Worm (Caenorhabditis elegans) whole organism, midembryonic: ENCODE data around the gene dmsr-13.

ENCODE experiments used
- T22C8.4 ChIP-seq: fragments of 200-800 bp; sonication (Bioruptor generic); IDR thresholded peaks from 2 replicates; pipeline ENCODE4 v1.3.6; 2022; ENCODE audit warnings: missing genetic modification characterization, missing compliant biosample characterization
- cog-1 ChIP-seq: sonication (generic microtip); optimal IDR thresholded peaks from 2 replicates; lab custom pipeline; 2016; ENCODE audit warnings: missing genetic modification characterization, missing compliant biosample characterization
- flt-1 ChIP-seq: fragments of 200-800 bp; sonication (Bioruptor generic); IDR thresholded peaks from 2 replicates; pipeline ENCODE4 v1.3.6; 2022; ENCODE audit warnings: missing genetic modification characterization, missing compliant biosample characterization
- klf-2 ChIP-seq: fragments of 200-800 bp; sonication (Bioruptor generic); conservative IDR thresholded peaks from 2 replicates; pipeline ENCODE4 v1.3.6; 2022; ENCODE audit warnings: missing genetic modification reagents, missing genetic modification characterization, missing compliant biosample characterization
- med-1 ChIP-seq: sonication (generic microtip); optimal IDR thresholded peaks from 2 replicates; lab custom pipeline; 2017; ENCODE audit warnings: missing genetic modification characterization, mild to moderate bottlenecking, missing compliant biosample characterization, antibody characterized with exemption, missing genetic modification reagents; ENCODE audit not compliant: insufficient read depth
- ref-1 ChIP-seq: fragments of 200-800 bp; sonication (Bioruptor generic); conservative IDR thresholded peaks from 2 replicates; pipeline ENCODE4 v1.3.6; 2022; ENCODE audit warnings: missing genetic modification reagents, missing genetic modification characterization, missing compliant biosample characterization
- tab-1 ChIP-seq: fragments of 200-800 bp; sonication (Bioruptor generic); IDR thresholded peaks from 2 replicates; pipeline ENCODE4 v1.3.6; 2022; ENCODE audit warnings: missing genetic modification characterization, missing compliant biosample characterization
- ztf-23 ChIP-seq: fragments of 200-800 bp; sonication (Bioruptor generic); IDR thresholded peaks from 2 replicates; pipeline ENCODE4 v1.3.6; 2022; ENCODE audit warnings: missing genetic modification reagents, missing genetic modification characterization, missing compliant biosample characterization
- ztf-29 ChIP-seq: fragments of 200-800 bp; sonication (Bioruptor generic); IDR thresholded peaks from 2 replicates; pipeline ENCODE4 v1.3.6; 2022; ENCODE audit warnings: missing genetic modification reagents, missing genetic modification characterization, missing compliant biosample characterization

Gene dmsr-13

ce11 chrV:6808962-6809361 is 10.8 kb downstream of the dmsr-13 start, which contains the start of gene dmsr-16:
Gene dmsr-16 (minus strand): TSS chrV:6809062.
- TF ChIP-seq flt-1 = no peak
- TF ChIP-seq cog-1 (tag; lab: Kevin White, UChicago) = no peak
- no peak for TF ChIP-seq klf-2
- TF ChIP-seq ref-1 (GFP tag; lab: Robert Waterston, UW) = no peak
- TF ChIP-seq T22C8.4 (GFP tag; lab: Robert Waterston, UW) = no peak
- TF ChIP-seq ztf-23 (GFP tag; lab: Robert Waterston, UW) = no peak
- TF ChIP-seq med-1 (GFP tag; lab: Kevin White, UChicago) = no peak
- no peak for TF ChIP-seq ztf-29
- no peak for TF ChIP-seq tab-1 (GFP tag; lab: Robert Waterston, UW)

DNA sequence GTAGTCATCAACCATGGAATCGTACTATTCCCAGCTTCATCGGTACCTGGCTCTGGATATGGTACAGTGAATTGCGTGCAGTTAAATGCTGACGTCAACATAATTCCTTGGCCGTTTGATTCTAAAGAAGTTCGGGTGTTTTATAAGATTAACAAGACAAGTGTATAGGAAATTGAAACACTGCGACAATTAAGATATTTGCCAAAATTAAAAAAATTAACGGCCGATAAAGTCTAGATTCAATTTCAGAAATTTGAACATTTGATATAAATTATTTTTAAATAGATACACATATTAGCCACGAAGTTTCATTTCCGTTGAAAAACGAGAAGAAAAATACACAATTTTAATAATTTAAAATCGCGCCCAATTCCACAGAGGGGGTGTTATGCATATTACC is 13.4 kb downstream of the dmsr-13 start, which contains the start of gene dmsr-12:
Gene dmsr-12 (minus strand): TSS at position 101 of the 400 bp plus-strand sequence.
- no peak for TF ChIP-seq ztf-23 (GFP tag; lab: Robert Waterston, UW)
- no peak for TF ChIP-seq flt-1
- no peak for TF ChIP-seq cog-1 (tag; lab: Kevin White, UChicago)
- TF ChIP-seq med-1 (GFP tag; lab: Kevin White, UChicago) = no peak
- TF ChIP-seq klf-2 = no peak
- TF ChIP-seq ztf-29 = no peak
- TF ChIP-seq tab-1 (GFP tag; lab: Robert Waterston, UW) = no peak
- no peak for TF ChIP-seq T22C8.4 (GFP tag; lab: Robert Waterston, UW)
- no peak for TF ChIP-seq ref-1 (GFP tag; lab: Robert Waterston, UW)

- TF ChIP-seq tab-1 (GFP tag; lab: Robert Waterston, UW) (no peak), klf-2 (no peak), ztf-29 (no peak), T22C8.4 (GFP tag; lab: Robert Waterston, UW) (no peak), cog-1 (tag; lab: Kevin White, UChicago) (no peak), flt-1 (no peak), ztf-23 (GFP tag; lab: Robert Waterston, UW) (no peak), ref-1 (GFP tag; lab: Robert Waterston, UW) (no peak), med-1 (GFP tag; lab: Kevin White, UChicago) (no peak)
Observed at ce11 chrV:6803992-6804391, 15.7 kb downstream of the dmsr-13 start, which contains the start of gene dmsr-11. Gene dmsr-11 (minus strand): TSS chrV:6804092.

DNA sequence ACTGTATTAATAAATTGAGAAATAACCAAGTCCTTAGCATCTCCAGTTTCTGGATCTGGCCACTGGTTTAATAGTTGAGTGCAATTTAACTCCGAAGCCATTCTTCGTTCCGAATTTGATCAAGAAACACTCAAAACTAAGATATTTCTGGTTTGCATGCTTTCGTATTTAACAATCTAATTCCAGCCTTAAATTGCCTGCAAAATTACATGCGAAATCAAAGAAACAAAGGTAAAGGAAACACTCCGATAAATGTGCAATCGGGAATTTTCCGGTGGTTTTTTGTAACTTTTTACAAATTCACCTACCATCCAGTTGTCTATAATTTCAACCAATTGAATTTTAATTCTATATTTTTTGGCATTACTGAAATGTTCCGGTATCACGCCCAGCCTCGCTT is 17.9 kb downstream of the dmsr-13 start, which contains the start of gene dmsr-10:
Gene dmsr-10 (minus strand): TSS at position 101 of the 400 bp plus-strand sequence.
- TF ChIP-seq ztf-29 (no peak), tab-1 (GFP tag; lab: Robert Waterston, UW) (no peak), T22C8.4 (GFP tag; lab: Robert Waterston, UW) (no peak), cog-1 (tag; lab: Kevin White, UChicago) (no peak), ztf-23 (GFP tag; lab: Robert Waterston, UW) (no peak), med-1 (GFP tag; lab: Kevin White, UChicago) (no peak), klf-2 (no peak), ref-1 (GFP tag; lab: Robert Waterston, UW) (no peak), flt-1 (no peak)

- TF ChIP-seq ztf-23 (GFP tag; lab: Robert Waterston, UW) = no peak
- TF ChIP-seq tab-1 (GFP tag; lab: Robert Waterston, UW) = no peak
- TF ChIP-seq flt-1 = no peak
- no peak for TF ChIP-seq ref-1 (GFP tag; lab: Robert Waterston, UW)
- no peak for TF ChIP-seq T22C8.4 (GFP tag; lab: Robert Waterston, UW)
- no peak for TF ChIP-seq cog-1 (tag; lab: Kevin White, UChicago)
- no peak for TF ChIP-seq ztf-29
Observed at ce11 chrV:6799564-6799963, 20.1 kb downstream of the dmsr-13 start, which contains the start of gene dmsr-9. Gene dmsr-9 (minus strand): TSS chrV:6799664.

DNA sequence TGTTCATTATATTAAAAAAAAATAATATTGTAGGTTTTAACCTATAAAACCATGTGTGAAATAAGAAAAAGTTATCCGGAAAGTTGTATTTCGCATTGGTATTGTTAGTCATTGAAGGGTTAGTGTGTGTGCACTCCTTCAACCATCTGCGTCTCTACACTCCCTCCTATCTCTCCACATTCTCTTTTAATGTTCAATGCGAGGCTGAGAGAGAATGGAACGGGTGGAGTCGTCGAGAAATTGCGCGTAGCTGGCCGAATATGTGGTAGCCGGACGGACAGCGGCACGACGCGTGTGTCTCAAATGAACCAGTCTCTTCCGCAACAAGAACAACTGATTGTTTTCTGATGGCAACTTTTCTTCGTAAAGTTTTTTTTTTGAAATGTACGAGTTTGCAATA is 22.8 kb downstream of the dmsr-13 start:
- TF ChIP-seq med-1 (GFP tag; lab: Kevin White, UChicago) (no peak), cog-1 (tag; lab: Kevin White, UChicago) (peak; percentile 65)

DNA sequence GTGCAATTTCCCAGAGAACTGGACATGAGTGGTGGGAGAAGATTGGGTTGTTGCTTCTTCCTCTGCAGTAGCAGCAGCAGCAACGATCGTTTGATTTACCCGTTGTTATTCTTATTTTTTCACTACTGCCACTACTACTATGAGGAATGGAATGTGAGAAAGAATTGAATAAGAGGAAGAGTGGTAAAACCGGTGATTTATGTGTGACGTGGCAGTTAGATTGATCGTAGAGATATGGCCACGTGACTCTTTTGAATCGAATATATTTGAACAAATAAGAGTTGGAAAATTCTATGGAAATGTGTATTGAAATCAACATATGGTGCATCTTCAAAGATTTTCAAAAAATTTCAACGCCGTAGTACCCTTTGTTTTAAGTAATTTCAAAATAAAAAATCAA is 23.4 kb downstream of the dmsr-13 start:
- TF ChIP-seq T22C8.4 (GFP tag; lab: Robert Waterston, UW) = no peak
- TF ChIP-seq klf-2 = no peak
- TF ChIP-seq cog-1 (tag; lab: Kevin White, UChicago) = no peak
- TF ChIP-seq med-1 (GFP tag; lab: Kevin White, UChicago) = no peak
- TF ChIP-seq ztf-23 (GFP tag; lab: Robert Waterston, UW) = no peak
- no peak for TF ChIP-seq ref-1 (GFP tag; lab: Robert Waterston, UW)
- no peak for TF ChIP-seq flt-1
- TF ChIP-seq ztf-29 = no peak
- TF ChIP-seq tab-1 (GFP tag; lab: Robert Waterston, UW) = no peak

ce11 chrV:6793744-6794239 is 25.9 kb downstream of the dmsr-13 start, which contains the start of gene ZC404.1:
Gene ZC404.1 (plus strand): TSS chrV:6794189.
- no peak for TF ChIP-seq tab-1 (GFP tag; lab: Robert Waterston, UW)

DNA sequence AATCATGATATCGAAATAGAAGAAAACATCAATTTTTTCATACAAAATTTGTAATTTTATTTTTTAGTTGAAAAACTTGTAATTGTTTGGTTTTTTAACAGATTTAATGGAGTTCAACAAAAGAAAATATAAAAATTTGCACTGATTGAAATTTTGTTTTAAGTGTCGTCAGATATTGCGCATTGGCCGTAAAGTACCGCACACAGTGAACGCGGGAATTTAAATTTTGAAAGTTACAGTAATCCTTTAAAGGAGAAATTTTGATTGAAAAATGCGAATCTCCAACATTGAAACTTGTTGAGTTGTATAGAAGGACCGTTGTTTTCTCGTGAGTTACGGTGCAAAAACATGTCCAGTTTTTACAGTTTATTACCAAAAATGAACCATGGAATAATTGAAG is 26.7 kb downstream of the dmsr-13 start:
- no peak for TF ChIP-seq T22C8.4 (GFP tag; lab: Robert Waterston, UW)
- no peak for TF ChIP-seq klf-2
- TF ChIP-seq ztf-29 = no peak
- no peak for TF ChIP-seq med-1 (GFP tag; lab: Kevin White, UChicago)
- TF ChIP-seq tab-1 (GFP tag; lab: Robert Waterston, UW) = no peak
- no peak for TF ChIP-seq ztf-23 (GFP tag; lab: Robert Waterston, UW)
- no peak for TF ChIP-seq ref-1 (GFP tag; lab: Robert Waterston, UW)
- TF ChIP-seq cog-1 (tag; lab: Kevin White, UChicago) = no peak
- no peak for TF ChIP-seq flt-1

DNA sequence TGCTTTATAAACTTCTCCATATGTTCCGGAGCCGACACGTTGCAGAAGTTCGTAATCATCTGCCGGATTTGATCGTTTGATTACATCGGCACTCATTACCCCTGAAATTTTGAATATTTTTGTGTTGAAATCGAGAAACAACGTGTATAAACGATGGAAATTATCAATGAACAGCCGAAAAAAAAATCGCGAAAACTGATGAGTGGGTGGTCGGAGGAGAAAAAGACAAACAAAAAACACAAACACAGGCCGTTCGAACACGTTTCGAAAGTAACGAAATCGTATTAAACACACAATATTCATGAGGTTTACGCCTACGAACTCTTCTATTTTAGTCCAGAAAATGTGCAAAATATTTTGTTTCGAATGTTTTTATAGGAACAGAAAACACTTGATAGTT is 27.1 kb downstream of the dmsr-13 start, which contains the start of gene gck-2:
Gene gck-2 (minus strand): TSS at position 101 of the 400 bp plus-strand sequence.
- TF ChIP-seq ref-1 (GFP tag; lab: Robert Waterston, UW) = no peak
- no peak for TF ChIP-seq cog-1 (tag; lab: Kevin White, UChicago)
- no peak for TF ChIP-seq klf-2
- TF ChIP-seq tab-1 (GFP tag; lab: Robert Waterston, UW) = no peak
- TF ChIP-seq flt-1 = no peak
- TF ChIP-seq T22C8.4 (GFP tag; lab: Robert Waterston, UW) = no peak
- TF ChIP-seq ztf-29 = no peak
- TF ChIP-seq med-1 (GFP tag; lab: Kevin White, UChicago) = no peak
- no peak for TF ChIP-seq ztf-23 (GFP tag; lab: Robert Waterston, UW)
